Worm (Caenorhabditis elegans) whole organism, L2 larva: Measurements from ENCODE around the gene nrfl-1.

Experiments
- C34F6.9 ChIP-seq: fragments of 150-350 bp; optimal IDR thresholded peaks from 2 replicates; lab custom pipeline; 2014; ENCODE audit warnings: missing biosample characterization, missing genetic modification characterization
- F13H6.1 ChIP-seq: sonication (generic microtip); optimal IDR thresholded peaks from 2 replicates; lab custom pipeline; 2016; ENCODE audit warnings: missing genetic modification characterization, missing compliant biosample characterization
- R02D3.7 ChIP-seq: fragments of 150-350 bp; optimal IDR thresholded peaks from 2 replicates; lab custom pipeline; 2014; ENCODE audit warnings: missing biosample characterization, missing genetic modification characterization
- Y55F3AM.14 ChIP-seq: fragments of 200-800 bp; sonication (Bioruptor generic); optimal IDR thresholded peaks from 2 replicates; lab custom pipeline; 2018; ENCODE audit warnings: mild to moderate bottlenecking, missing genetic modification characterization, missing compliant biosample characterization
- ZK546.5 ChIP-seq: sonication (generic microtip); optimal IDR thresholded peaks from 2 replicates; lab custom pipeline; 2017; ENCODE audit warnings: missing biosample characterization, missing genetic modification characterization
- alr-1 ChIP-seq: fragments of 150-350 bp; optimal IDR thresholded peaks from 2 replicates; lab custom pipeline; 2014; ENCODE audit warnings: missing biosample characterization, missing genetic modification characterization
- ama-1 ChIP-seq: fragments of 150-350 bp; optimal IDR thresholded peaks from 2 replicates; lab custom pipeline; 2018; ENCODE audit warnings: inconsistent platforms
- blmp-1 ChIP-seq: sonication (generic microtip); optimal IDR thresholded peaks from 2 replicates; lab custom pipeline; 2017; ENCODE audit warnings: missing genetic modification characterization, mild to moderate bottlenecking, missing compliant biosample characterization, antibody characterized with exemption, moderate library complexity; ENCODE audit not compliant: insufficient read depth
- ceh-82 ChIP-seq: fragments of 150-350 bp; optimal IDR thresholded peaks from 2 replicates; lab custom pipeline; 2014; ENCODE audit warnings: missing biosample characterization, missing genetic modification characterization
- dmd-4 ChIP-seq: sonication (generic microtip); optimal IDR thresholded peaks from 2 replicates; lab custom pipeline; 2017; ENCODE audit warnings: missing biosample characterization, missing genetic modification characterization
- egl-27 ChIP-seq: sonication (generic microtip); optimal IDR thresholded peaks from 3 replicates; lab custom pipeline; 2017; ENCODE audit warnings: missing biosample characterization, missing genetic modification reagents, missing genetic modification characterization
- elt-3 ChIP-seq: sonication (generic microtip); optimal IDR thresholded peaks from 2 replicates; lab custom pipeline; 2017; ENCODE audit warnings: missing biosample characterization, missing genetic modification characterization
- fos-1 ChIP-seq: fragments of 150-350 bp; optimal IDR thresholded peaks from 2 replicates; lab custom pipeline; 2014; ENCODE audit warnings: missing biosample characterization, missing genetic modification characterization
- lin-11 ChIP-seq: fragments of 150-350 bp; sonication (generic microtip); optimal IDR thresholded peaks from 2 replicates; lab custom pipeline; 2014; ENCODE audit warnings: missing biosample characterization, missing genetic modification characterization, inconsistent platforms, mixed read lengths
- lin-39 ChIP-seq: fragments of 150-350 bp; optimal IDR thresholded peaks from 2 replicates; lab custom pipeline; 2014; ENCODE audit warnings: missing biosample characterization, missing genetic modification reagents, missing genetic modification characterization
- lsy-2 ChIP-seq, 2 experiments: fragments of 150-350 bp in 1 of 2; sonication (generic microtip) in 1 of 2; optimal IDR thresholded peaks; 2 replicates each; lab custom pipeline; 2014 to 2017; ENCODE audit warnings: missing biosample characterization in 2 of 2, missing genetic modification characterization in 2 of 2
- mab-5 ChIP-seq: fragments of 150-350 bp; optimal IDR thresholded peaks from 2 replicates; lab custom pipeline; 2014; ENCODE audit warnings: missing biosample characterization, missing genetic modification characterization
- mdl-1 ChIP-seq, 2 experiments: fragments of 150-350 bp in 1 of 2; sonication (generic microtip) in 1 of 2; optimal IDR thresholded peaks; 2 replicates each; lab custom pipeline; 2017; ENCODE audit warnings: missing biosample characterization in 2 of 2, missing genetic modification characterization in 2 of 2
- nhr-10 ChIP-seq: sonication (generic microtip); optimal IDR thresholded peaks from 2 replicates; lab custom pipeline; 2017; ENCODE audit warnings: missing biosample characterization, missing genetic modification characterization
- nhr-12 ChIP-seq: fragments of 150-350 bp; optimal IDR thresholded peaks from 2 replicates; lab custom pipeline; 2014; ENCODE audit warnings: missing biosample characterization, missing genetic modification characterization
- nhr-129 ChIP-seq: fragments of 150-350 bp; optimal IDR thresholded peaks from 2 replicates; lab custom pipeline; 2014; ENCODE audit warnings: missing biosample characterization, missing genetic modification characterization
- nhr-21 ChIP-seq: fragments of 150-350 bp; optimal IDR thresholded peaks from 2 replicates; lab custom pipeline; 2014; ENCODE audit warnings: missing biosample characterization, missing genetic modification characterization
- nhr-23 ChIP-seq: fragments of 150-350 bp; optimal IDR thresholded peaks from 2 replicates; lab custom pipeline; 2014; ENCODE audit warnings: missing biosample characterization, missing genetic modification reagents, missing genetic modification characterization
- nhr-237 ChIP-seq: fragments of 150-350 bp; optimal IDR thresholded peaks from 2 replicates; lab custom pipeline; 2014; ENCODE audit warnings: missing biosample characterization, missing genetic modification characterization
- nhr-25 ChIP-seq: fragments of 150-350 bp; sonication (generic microtip); optimal IDR thresholded peaks from 3 replicates; lab custom pipeline; 2014; ENCODE audit warnings: missing biosample characterization, missing genetic modification characterization
- nhr-77 ChIP-seq: fragments of 150-350 bp; optimal IDR thresholded peaks from 2 replicates; lab custom pipeline; 2014; ENCODE audit warnings: missing biosample characterization, missing genetic modification characterization
- sem-4 ChIP-seq: fragments of 150-350 bp; optimal IDR thresholded peaks from 2 replicates; lab custom pipeline; 2014; ENCODE audit warnings: missing biosample characterization, missing genetic modification reagents, missing genetic modification characterization
- sma-3 ChIP-seq: sonication (generic microtip); optimal IDR thresholded peaks from 2 replicates; lab custom pipeline; 2016; ENCODE audit warnings: missing genetic modification reagents, missing genetic modification characterization, missing compliant biosample characterization
- sma-9 ChIP-seq, 2 experiments: fragments of 150-350 bp in 1 of 2; sonication (generic microtip) in 1 of 2; optimal IDR thresholded peaks; 2 replicates each; lab custom pipeline; 2014 to 2016; ENCODE audit warnings: missing genetic modification characterization in 2 of 2, mild to moderate bottlenecking in 1 of 2, missing biosample characterization in 1 of 2, missing compliant biosample characterization in 1 of 2, missing genetic modification reagents in 1 of 2, moderate library complexity in 1 of 2
- snpc-4 ChIP-seq: fragments of 150-350 bp; optimal IDR thresholded peaks from 2 replicates; lab custom pipeline; 2014; ENCODE audit warnings: missing biosample characterization, missing genetic modification characterization
- unc-39 ChIP-seq: fragments of 150-350 bp; optimal IDR thresholded peaks from 2 replicates; lab custom pipeline; 2014; ENCODE audit warnings: missing biosample characterization, missing genetic modification characterization
- unc-55 ChIP-seq: fragments of 150-350 bp; sonication (generic microtip); optimal IDR thresholded peaks from 3 replicates; lab custom pipeline; 2014; ENCODE audit warnings: missing biosample characterization, missing genetic modification reagents, missing genetic modification characterization
- unc-62 ChIP-seq: fragments of 150-350 bp; optimal IDR thresholded peaks from 2 replicates; lab custom pipeline; 2014; ENCODE audit warnings: missing biosample characterization, missing genetic modification reagents, missing genetic modification characterization
- zag-1 ChIP-seq: fragments of 150-350 bp; optimal IDR thresholded peaks from 2 replicates; lab custom pipeline; 2014; ENCODE audit warnings: missing biosample characterization, missing genetic modification characterization
- ztf-1 ChIP-seq: fragments of 200-800 bp; sonication (Bioruptor generic); conservative IDR thresholded peaks from 2 replicates; pipeline ENCODE4 v1.3.6; 2022; ENCODE audit warnings: missing genetic modification characterization, missing compliant biosample characterization
- ztf-11 ChIP-seq: sonication (generic microtip); optimal IDR thresholded peaks from 2 replicates; lab custom pipeline; 2017; ENCODE audit warnings: missing biosample characterization, missing genetic modification characterization
- ztf-4 ChIP-seq: fragments of 150-350 bp; optimal IDR thresholded peaks from 2 replicates; lab custom pipeline; 2014; ENCODE audit warnings: missing biosample characterization, missing genetic modification characterization

nrfl-1 gene

ce11 chrIV:9120220-9120619 lies 1.3 kb downstream of the nrfl-1 start:
- TF ChIP-seq mdl-1 (tag; optimal IDR thresholded peaks at IDR 0.05; lab: Kevin White, UChicago) = no peak
- no peak for TF ChIP-seq R02D3.7 (tag; lab: Kevin White, UChicago)
- TF ChIP-seq zag-1 = no peak
- no peak for TF ChIP-seq nhr-23
- TF ChIP-seq nhr-12 = no peak
- no peak for TF ChIP-seq dmd-4 (tag; lab: Kevin White, UChicago)
- TF ChIP-seq unc-62 (GFP tag; lab: Kevin White, UChicago) = no peak
- no peak for TF ChIP-seq ceh-82 (tag; lab: Kevin White, UChicago)
- no peak for TF ChIP-seq unc-55 (GFP tag; lab: Kevin White, UChicago)
- no peak for TF ChIP-seq ztf-11 (tag; lab: Kevin White, UChicago)
- TF ChIP-seq ama-1 (lab: Kevin White, UChicago) = no peak

ce11 chrIV:9121545-9121944 lies 2.7 kb downstream of the nrfl-1 start:
- no peak for TF ChIP-seq nhr-10 (tag; lab: Kevin White, UChicago)
- peak; percentile 56 for TF ChIP-seq sma-9 (GFP tag; optimal IDR thresholded peaks at IDR 0.05; lab: Kevin White, UChicago)
- no peak for TF ChIP-seq sma-9 (tag; optimal IDR thresholded peaks at IDR 0.05; lab: Kevin White, UChicago)
- TF ChIP-seq sem-4 = no peak
- peak; percentile 49 for TF ChIP-seq nhr-25 (tag; lab: Kevin White, UChicago)
- peak; percentile 71 for TF ChIP-seq sma-3 (GFP tag; lab: Kevin White, UChicago)
- TF ChIP-seq nhr-21 = peak; percentile 67
- no peak for TF ChIP-seq nhr-23
- TF ChIP-seq unc-55 (GFP tag; lab: Kevin White, UChicago) = no peak
- TF ChIP-seq mab-5 (tag; lab: Kevin White, UChicago) = no peak
- peak; percentile 58 for TF ChIP-seq F13H6.1 (tag; lab: Kevin White, UChicago)
- no peak for TF ChIP-seq ztf-4 (tag; lab: Kevin White, UChicago)
- no peak for TF ChIP-seq lin-11 (tag; lab: Kevin White, UChicago)
- TF ChIP-seq zag-1 = no peak
- no peak for TF ChIP-seq R02D3.7 (tag; lab: Kevin White, UChicago)
- no peak for TF ChIP-seq Y55F3AM.14 (GFP tag; lab: Kevin White, UChicago)
- no peak for TF ChIP-seq unc-39 (tag; lab: Kevin White, UChicago)
- TF ChIP-seq nhr-12 = no peak
- TF ChIP-seq C34F6.9 = peak; percentile 64
- TF ChIP-seq lsy-2 (tag; optimal IDR thresholded peaks at IDR 0.05; lab: Kevin White, UChicago) = peak in 1 of 2 experiments; percentile 50
- no peak for TF ChIP-seq ZK546.5 (tag; lab: Kevin White, UChicago)
- no peak for TF ChIP-seq snpc-4 (tag; lab: Kevin White, UChicago)
- TF ChIP-seq nhr-129 (tag; lab: Kevin White, UChicago) = peak; percentile 77
- TF ChIP-seq fos-1 = peak; percentile 69
- TF ChIP-seq alr-1 (tag; lab: Kevin White, UChicago) = no peak
- TF ChIP-seq blmp-1 (tag; lab: Kevin White, UChicago) = peak; percentile 48
- no peak for TF ChIP-seq egl-27
- TF ChIP-seq mdl-1 (tag; optimal IDR thresholded peaks at IDR 0.05; lab: Kevin White, UChicago) = peak; percentile 66 to 79

ce11 chrIV:9130605-9131004 lies 11.7 kb downstream of the nrfl-1 start:
- TF ChIP-seq lin-11 (tag; lab: Kevin White, UChicago) (no peak), elt-3 (tag; lab: Kevin White, UChicago) (no peak), nhr-25 (tag; lab: Kevin White, UChicago) (no peak), nhr-12 (no peak), mdl-1 (tag; optimal IDR thresholded peaks at IDR 0.05; lab: Kevin White, UChicago) (no peak), ztf-1 (no peak)

- TF ChIP-seq sem-4 (no peak), zag-1 (no peak), ztf-4 (tag; lab: Kevin White, UChicago) (no peak), egl-27 (no peak), nhr-77 (tag; lab: Kevin White, UChicago) (no peak), lin-39 (tag; lab: Kevin White, UChicago) (no peak), lin-11 (tag; lab: Kevin White, UChicago) (no peak), nhr-237 (tag; lab: Kevin White, UChicago) (no peak), Y55F3AM.14 (GFP tag; lab: Kevin White, UChicago) (no peak), unc-62 (GFP tag; lab: Kevin White, UChicago) (no peak), nhr-21 (no peak)
- TF ChIP-seq, all 48 proteins: peak for 0
Measured at ce11 chrIV:9135377-9135776, 16.5 kb downstream of the nrfl-1 start, which contains the start of gene delm-1. Gene delm-1 (minus strand): TSS chrIV:9135477.
